Worm (Caenorhabditis elegans) whole organism, late embryonic: ENCODE data around the gene F39F10.2.

Source experiments
- C08G9.2 ChIP-seq: sonication (generic microtip); optimal IDR thresholded peaks from 2 replicates; lab custom pipeline; 2016; ENCODE audit warnings: mild to moderate bottlenecking, missing genetic modification characterization, moderate library complexity, missing compliant biosample characterization
- C38D4.7 ChIP-seq: fragments of 200-800 bp; sonication (Bioruptor generic); optimal IDR thresholded peaks from 2 replicates; lab custom pipeline; 2018; ENCODE audit warnings: mild to moderate bottlenecking, missing genetic modification characterization, moderate library complexity, missing compliant biosample characterization
- K09A11.1 ChIP-seq: sonication (generic microtip); optimal IDR thresholded peaks from 2 replicates; lab custom pipeline; 2017; ENCODE audit warnings: antibody characterized with exemption, mild to moderate bottlenecking, missing genetic modification characterization, missing compliant biosample characterization; ENCODE audit not compliant: insufficient read depth
- T23F11.4 ChIP-seq: fragments of 200-800 bp; sonication (Bioruptor generic); optimal IDR thresholded peaks from 2 replicates; lab custom pipeline; 2018; ENCODE audit warnings: mild to moderate bottlenecking, missing genetic modification characterization, missing compliant biosample characterization
- Y22D7AL.16 ChIP-seq: sonication (generic microtip); optimal IDR thresholded peaks from 2 replicates; lab custom pipeline; 2016; ENCODE audit warnings: missing genetic modification characterization, missing compliant biosample characterization
- ama-1 ChIP-seq: fragments of 150-350 bp; optimal IDR thresholded peaks from 2 replicates; lab custom pipeline; 2014
- ceh-14 ChIP-seq: sonication (generic microtip); optimal IDR thresholded peaks from 2 replicates; lab custom pipeline; 2016; ENCODE audit warnings: missing genotype, missing genetic modification characterization, missing compliant biosample characterization
- ceh-18 ChIP-seq: sonication (generic microtip); optimal IDR thresholded peaks from 2 replicates; lab custom pipeline; 2016; ENCODE audit warnings: missing genetic modification characterization, missing compliant biosample characterization
- ceh-19 ChIP-seq: fragments of 200-800 bp; sonication (Bioruptor generic); optimal IDR thresholded peaks from 2 replicates; lab custom pipeline; 2018; ENCODE audit warnings: mild to moderate bottlenecking, missing genetic modification characterization, missing compliant biosample characterization
- ceh-2 ChIP-seq: sonication (generic microtip); optimal IDR thresholded peaks from 2 replicates; lab custom pipeline; 2016; ENCODE audit warnings: missing genotype, missing genetic modification characterization, missing compliant biosample characterization
- ceh-31 ChIP-seq: sonication (generic microtip); optimal IDR thresholded peaks from 2 replicates; lab custom pipeline; 2016; ENCODE audit warnings: missing genetic modification characterization, missing compliant biosample characterization
- ceh-9 ChIP-seq: sonication (generic microtip); optimal IDR thresholded peaks from 2 replicates; lab custom pipeline; 2016; ENCODE audit warnings: mild to moderate bottlenecking, missing genetic modification characterization, inconsistent platforms, missing compliant biosample characterization
- che-1 ChIP-seq: sonication (generic microtip); optimal IDR thresholded peaks from 2 replicates; lab custom pipeline; 2016; ENCODE audit warnings: mild to moderate bottlenecking, missing genetic modification characterization, missing compliant biosample characterization
- elt-2 ChIP-seq: sonication (generic microtip); optimal IDR thresholded peaks from 2 replicates; lab custom pipeline; 2016; ENCODE audit warnings: missing genetic modification reagents, missing genetic modification characterization, missing compliant biosample characterization
- ets-4 ChIP-seq: sonication (generic microtip); optimal IDR thresholded peaks from 2 replicates; lab custom pipeline; 2016; ENCODE audit warnings: missing genetic modification characterization, missing compliant biosample characterization
- eyg-1 ChIP-seq: sonication (generic microtip); optimal IDR thresholded peaks from 2 replicates; lab custom pipeline; 2016; ENCODE audit warnings: missing genotype, missing genetic modification characterization, missing compliant biosample characterization
- fkh-6 ChIP-seq: sonication (generic microtip); optimal IDR thresholded peaks from 2 replicates; lab custom pipeline; 2016; ENCODE audit warnings: missing genetic modification characterization, missing compliant biosample characterization
- hlh-30 ChIP-seq: sonication (generic microtip); optimal IDR thresholded peaks from 2 replicates; lab custom pipeline; 2017; ENCODE audit warnings: antibody characterized with exemption, missing genetic modification characterization, missing compliant biosample characterization; ENCODE audit not compliant: insufficient read depth
- hlh-6 ChIP-seq: sonication (generic microtip); optimal IDR thresholded peaks from 2 replicates; lab custom pipeline; 2016; ENCODE audit warnings: missing genotype, missing genetic modification characterization, missing compliant biosample characterization
- hlh-8 ChIP-seq: sonication (generic microtip); optimal IDR thresholded peaks from 2 replicates; lab custom pipeline; 2016; ENCODE audit warnings: missing genotype, missing genetic modification characterization, missing compliant biosample characterization
- lim-6 ChIP-seq: sonication (generic microtip); optimal IDR thresholded peaks from 2 replicates; lab custom pipeline; 2016; ENCODE audit warnings: missing genetic modification characterization, missing compliant biosample characterization
- mec-3 ChIP-seq: sonication (generic microtip); optimal IDR thresholded peaks from 2 replicates; lab custom pipeline; 2016; ENCODE audit warnings: borderline replicate concordance, missing genetic modification characterization, missing compliant biosample characterization
- nhr-11 ChIP-seq: fragments of 150-350 bp; optimal IDR thresholded peaks from 2 replicates; lab custom pipeline; 2014; ENCODE audit warnings: missing biosample characterization, missing genetic modification characterization
- nhr-232 ChIP-seq: sonication (generic microtip); optimal IDR thresholded peaks from 2 replicates; lab custom pipeline; 2016; ENCODE audit warnings: missing genetic modification characterization, missing compliant biosample characterization
- npax-4 ChIP-seq: sonication (generic microtip); optimal IDR thresholded peaks from 2 replicates; lab custom pipeline; 2016; ENCODE audit warnings: missing genetic modification characterization, missing compliant biosample characterization
- pax-1 ChIP-seq: fragments of 150-350 bp; optimal IDR thresholded peaks from 2 replicates; lab custom pipeline; 2014; ENCODE audit warnings: missing biosample characterization, missing genetic modification characterization
- pqm-1 ChIP-seq: sonication (generic microtip); optimal IDR thresholded peaks from 2 replicates; lab custom pipeline; 2016; ENCODE audit warnings: missing genetic modification characterization, missing compliant biosample characterization
- pros-1 ChIP-seq: fragments of 150-350 bp; optimal IDR thresholded peaks from 2 replicates; lab custom pipeline; 2014; ENCODE audit warnings: missing biosample characterization, missing genetic modification reagents, missing genetic modification characterization
- ref-2 ChIP-seq: sonication (generic microtip); optimal IDR thresholded peaks from 2 replicates; lab custom pipeline; 2016; ENCODE audit warnings: missing genetic modification characterization, missing compliant biosample characterization
- rnt-1 ChIP-seq: sonication (generic microtip); optimal IDR thresholded peaks from 2 replicates; lab custom pipeline; 2016; ENCODE audit warnings: missing genetic modification characterization, missing compliant biosample characterization
- sdc-2 ChIP-seq: sonication (generic microtip); optimal IDR thresholded peaks from 2 replicates; lab custom pipeline; 2016; ENCODE audit warnings: missing genotype, missing genetic modification characterization, missing compliant biosample characterization
- sox-4 ChIP-seq: sonication (generic microtip); optimal IDR thresholded peaks from 2 replicates; lab custom pipeline; 2017; ENCODE audit warnings: mild to moderate bottlenecking, missing genetic modification characterization, inconsistent platforms, missing compliant biosample characterization
- syd-9 ChIP-seq: sonication (generic microtip); optimal IDR thresholded peaks from 2 replicates; lab custom pipeline; 2016; ENCODE audit warnings: mild to moderate bottlenecking, missing genetic modification characterization, moderate library complexity, missing compliant biosample characterization
- tbx-2 ChIP-seq: sonication (generic microtip); optimal IDR thresholded peaks from 2 replicates; lab custom pipeline; 2016; ENCODE audit warnings: missing genetic modification characterization, missing compliant biosample characterization
- tbx-7 ChIP-seq: sonication (generic microtip); optimal IDR thresholded peaks from 2 replicates; lab custom pipeline; 2016; ENCODE audit warnings: missing genotype, missing genetic modification characterization, missing compliant biosample characterization
- ttx-3 ChIP-seq: sonication (generic microtip); optimal IDR thresholded peaks from 2 replicates; lab custom pipeline; 2016; ENCODE audit warnings: missing genetic modification reagents, missing genetic modification characterization, missing compliant biosample characterization
- unc-3 ChIP-seq, 2 experiments: fragments of 200-800 bp in 1 of 2; sonication (Bioruptor generic) in 1 of 2; sonication (generic microtip) in 1 of 2; conservative IDR thresholded peaks in 1 of 2; optimal IDR thresholded peaks in 1 of 2; 2 replicates each; pipeline versions ENCODE4 v1.3.6 to Lab custom; 2016 to 2022; ENCODE audit warnings: missing compliant biosample characterization in 2 of 2, missing genetic modification characterization in 2 of 2, missing genetic modification reagents in 1 of 2
- unc-55 ChIP-seq: sonication (generic microtip); optimal IDR thresholded peaks from 2 replicates; lab custom pipeline; 2017; ENCODE audit warnings: missing biosample characterization, missing genetic modification reagents, missing genetic modification characterization
- zip-5 ChIP-seq: sonication (generic microtip); optimal IDR thresholded peaks from 2 replicates; lab custom pipeline; 2016; ENCODE audit warnings: missing genetic modification characterization, missing compliant biosample characterization

F39F10.2 gene

ce11 chrX:16893767-16894166, 910 bp upstream of the F39F10.2 start:
- TF ChIP-seq pqm-1 (tag; lab: Kevin White, UChicago) (no peak), elt-2 (tag; lab: Kevin White, UChicago) (no peak), eyg-1 (tag; lab: Kevin White, UChicago) (no peak), fkh-6 (tag; lab: Kevin White, UChicago) (no peak), hlh-6 (tag; lab: Kevin White, UChicago) (no peak), T23F11.4 (no peak), pros-1 (tag; lab: Kevin White, UChicago) (no peak), ttx-3 (tag; lab: Kevin White, UChicago) (no peak), ets-4 (no peak), tbx-2 (tag; lab: Kevin White, UChicago) (no peak), unc-55 (GFP tag; lab: Kevin White, UChicago) (no peak), sox-4 (tag; lab: Kevin White, UChicago) (no peak), ceh-9 (tag; lab: Kevin White, UChicago) (no peak), lim-6 (tag; lab: Kevin White, UChicago) (no peak), nhr-232 (tag; lab: Kevin White, UChicago) (no peak)

ce11 chrX:16901906-16902383, 7.3 kb downstream of the F39F10.2 start:
- TF ChIP-seq ceh-31 (peak; percentile 22), tbx-2 (tag; lab: Kevin White, UChicago) (peak; percentile 18), hlh-30 (tag; lab: Kevin White, UChicago) (peak; percentile 91), unc-55 (GFP tag; lab: Kevin White, UChicago) (peak; percentile 34)

- TF ChIP-seq ceh-31 (no peak), ama-1 (lab: Kevin White, UChicago) (no peak), ceh-19 (GFP tag; lab: Kevin White, UChicago) (no peak), ceh-2 (tag; lab: Kevin White, UChicago) (no peak), hlh-8 (no peak), tbx-7 (no peak), npax-4 (tag; lab: Kevin White, UChicago) (no peak), pax-1 (tag; lab: Kevin White, UChicago) (no peak), sdc-2 (tag; lab: Kevin White, UChicago) (no peak), ceh-14 (tag; lab: Kevin White, UChicago) (no peak)
Observed at ce11 chrX:16902657-16903056, 8.0 kb downstream of the F39F10.2 start.

- TF ChIP-seq hlh-6 (tag; lab: Kevin White, UChicago): no peak
- TF ChIP-seq syd-9 (tag; lab: Kevin White, UChicago): no peak
- no peak for TF ChIP-seq lim-6 (tag; lab: Kevin White, UChicago)
- TF ChIP-seq mec-3 (tag; lab: Kevin White, UChicago): no peak
- TF ChIP-seq ceh-18 (tag; lab: Kevin White, UChicago): no peak
- no peak for TF ChIP-seq nhr-11 (tag; lab: Kevin White, UChicago)
- no peak for TF ChIP-seq zip-5 (tag; lab: Kevin White, UChicago)
- TF ChIP-seq T23F11.4: no peak
- TF ChIP-seq che-1 (tag; lab: Kevin White, UChicago): no peak
- TF ChIP-seq tbx-7: no peak
- no peak for TF ChIP-seq K09A11.1
- TF ChIP-seq ref-2 (tag; lab: Kevin White, UChicago): no peak
- TF ChIP-seq rnt-1: no peak
- no peak for TF ChIP-seq Y22D7AL.16 (tag; lab: Kevin White, UChicago)
- no peak for TF ChIP-seq sox-4 (tag; lab: Kevin White, UChicago)
- no peak for TF ChIP-seq C38D4.7
- no peak for TF ChIP-seq unc-3 (GFP tag; conservative IDR thresholded peaks at IDR 0.05; lab: Robert Waterston, UW)
- TF ChIP-seq unc-3 (tag; optimal IDR thresholded peaks at IDR 0.05; lab: Kevin White, UChicago): no peak
- no peak for TF ChIP-seq C08G9.2 (tag; lab: Kevin White, UChicago)
Observed at ce11 chrX:16903619-16904018, 8.9 kb downstream of the F39F10.2 start, which contains the start of gene F39F10.4. Gene F39F10.4, minus strand, starts transcription at chrX:16903719.
